Worm (Caenorhabditis elegans) whole organism, L3 larva: Measurements from ENCODE around the gene C06E8.5.
A peak's percentile ranks its signal among the peaks of the same experiment; 100 is the strongest.

ENCODE experiments used
- ZK546.5 ChIP-seq: sonication (generic microtip); optimal IDR thresholded peaks from 2 replicates; lab custom pipeline; 2017; ENCODE audit warnings: missing biosample characterization, missing genetic modification characterization
- aly-2 ChIP-seq: fragments of 150-350 bp; optimal IDR thresholded peaks from 2 replicates; lab custom pipeline; 2014; ENCODE audit warnings: missing biosample characterization, missing genetic modification characterization
- ama-1 ChIP-seq: fragments of 150-350 bp; optimal IDR thresholded peaks from 2 replicates; lab custom pipeline; 2018
- ceh-82 ChIP-seq: fragments of 150-350 bp; optimal IDR thresholded peaks from 2 replicates; lab custom pipeline; 2014; ENCODE audit warnings: missing biosample characterization, missing genetic modification characterization
- ceh-9 ChIP-seq: sonication (generic microtip); optimal IDR thresholded peaks from 2 replicates; lab custom pipeline; 2018; ENCODE audit warnings: missing biosample characterization, missing genetic modification characterization
- daf-12 ChIP-seq: fragments of 150-350 bp; optimal IDR thresholded peaks from 2 replicates; lab custom pipeline; 2014; ENCODE audit warnings: missing biosample characterization, missing genetic modification reagents, missing genetic modification characterization
- egl-27 ChIP-seq: sonication (generic microtip); optimal IDR thresholded peaks from 4 replicates; lab custom pipeline; 2017; ENCODE audit warnings: missing biosample characterization, missing genetic modification reagents, missing genetic modification characterization
- egl-5 ChIP-seq: fragments of 150-350 bp; optimal IDR thresholded peaks from 2 replicates; lab custom pipeline; 2017; ENCODE audit warnings: missing biosample characterization, missing genetic modification reagents, missing genetic modification characterization, inconsistent platforms
- elt-1 ChIP-seq: fragments of 150-350 bp; optimal IDR thresholded peaks from 2 replicates; lab custom pipeline; 2014; ENCODE audit warnings: missing biosample characterization, missing genetic modification characterization
- elt-2 ChIP-seq: sonication (generic microtip); optimal IDR thresholded peaks from 2 replicates; lab custom pipeline; 2016; ENCODE audit warnings: missing genetic modification reagents, mild to moderate bottlenecking, missing genetic modification characterization, missing compliant biosample characterization
- elt-3 ChIP-seq, 3 experiments: fragments of 150-350 bp in 1 of 3; sonication (generic microtip) in 2 of 3; optimal IDR thresholded peaks; 2 replicates in 2 of 3; 4 replicates in 1 of 3; lab custom pipeline; 2014 to 2017; ENCODE audit warnings: missing biosample characterization in 3 of 3, missing genetic modification characterization in 3 of 3
- eor-1 ChIP-seq, 2 experiments: fragments of 150-350 bp; optimal IDR thresholded peaks; 2 replicates each; lab custom pipeline; 2014 to 2018; ENCODE audit warnings: missing biosample characterization in 2 of 2, missing genetic modification characterization in 2 of 2
- fkh-10 ChIP-seq: sonication (generic microtip); optimal IDR thresholded peaks from 2 replicates; lab custom pipeline; 2017; ENCODE audit warnings: missing biosample characterization, missing genetic modification reagents, missing genetic modification characterization
- fos-1 ChIP-seq: fragments of 150-350 bp; optimal IDR thresholded peaks from 2 replicates; lab custom pipeline; 2014; ENCODE audit warnings: missing biosample characterization, missing genetic modification characterization
- hmg-11 ChIP-seq: sonication (generic microtip); optimal IDR thresholded peaks from 2 replicates; lab custom pipeline; 2016; ENCODE audit warnings: missing genetic modification characterization, missing compliant biosample characterization
- jun-1 ChIP-seq: fragments of 150-350 bp; optimal IDR thresholded peaks from 2 replicates; lab custom pipeline; 2014; ENCODE audit warnings: missing biosample characterization, missing genetic modification reagents, missing genetic modification characterization
- lin-15B ChIP-seq: fragments of 150-350 bp; optimal IDR thresholded peaks from 2 replicates; lab custom pipeline; 2014; ENCODE audit warnings: missing biosample characterization, missing genetic modification characterization
- lsy-12 ChIP-seq: sonication (generic microtip); optimal IDR thresholded peaks from 2 replicates; lab custom pipeline; 2016; ENCODE audit warnings: mild to moderate bottlenecking, missing genetic modification characterization, missing compliant biosample characterization
- mml-1 ChIP-seq: fragments of 150-350 bp; sonication (generic microtip); optimal IDR thresholded peaks from 3 replicates; lab custom pipeline; 2014; ENCODE audit warnings: missing biosample characterization, missing genetic modification characterization
- nfya-1 ChIP-seq: sonication (generic microtip); optimal IDR thresholded peaks from 2 replicates; lab custom pipeline; 2017; ENCODE audit warnings: missing genetic modification characterization, mild to moderate bottlenecking, missing compliant biosample characterization, antibody characterized with exemption, moderate library complexity; ENCODE audit not compliant: insufficient read depth
- nhr-11 ChIP-seq: fragments of 150-350 bp; optimal IDR thresholded peaks from 2 replicates; lab custom pipeline; 2014; ENCODE audit warnings: missing biosample characterization, missing genetic modification characterization
- nhr-12 ChIP-seq: fragments of 150-350 bp; optimal IDR thresholded peaks from 2 replicates; lab custom pipeline; 2014; ENCODE audit warnings: missing biosample characterization, missing genetic modification characterization
- nhr-23 ChIP-seq: fragments of 150-350 bp; optimal IDR thresholded peaks from 2 replicates; lab custom pipeline; 2014; ENCODE audit warnings: missing biosample characterization, missing genetic modification reagents, missing genetic modification characterization
- nhr-237 ChIP-seq: fragments of 150-350 bp; optimal IDR thresholded peaks from 2 replicates; lab custom pipeline; 2014; ENCODE audit warnings: missing biosample characterization, missing genetic modification characterization
- nhr-25 ChIP-seq: sonication (generic microtip); optimal IDR thresholded peaks from 2 replicates; lab custom pipeline; 2017; ENCODE audit warnings: missing biosample characterization, missing genetic modification characterization
- nhr-43 ChIP-seq: sonication (generic microtip); optimal IDR thresholded peaks from 2 replicates; lab custom pipeline; 2016; ENCODE audit warnings: mild to moderate bottlenecking, missing genetic modification characterization, missing compliant biosample characterization; ENCODE audit not compliant: poor library complexity, severe bottlenecking
- nhr-67 ChIP-seq: fragments of 150-350 bp; optimal IDR thresholded peaks from 2 replicates; lab custom pipeline; 2014; ENCODE audit warnings: missing biosample characterization, missing genetic modification characterization
- nhr-77 ChIP-seq: fragments of 150-350 bp; optimal IDR thresholded peaks from 2 replicates; lab custom pipeline; 2014; ENCODE audit warnings: missing biosample characterization, missing genetic modification characterization
- pha-4 ChIP-seq: fragments of 150-350 bp; optimal IDR thresholded peaks from 2 replicates; lab custom pipeline; 2014; ENCODE audit warnings: missing biosample characterization, missing genetic modification reagents, missing genetic modification characterization
- skn-1 ChIP-seq: fragments of 150-350 bp; optimal IDR thresholded peaks from 2 replicates; lab custom pipeline; 2014; ENCODE audit warnings: missing biosample characterization, missing genetic modification characterization
- snpc-4 ChIP-seq: fragments of 150-350 bp; optimal IDR thresholded peaks from 2 replicates; lab custom pipeline; 2014; ENCODE audit warnings: missing biosample characterization, missing genetic modification characterization
- unc-39 ChIP-seq: sonication (generic microtip); optimal IDR thresholded peaks from 4 replicates; lab custom pipeline; 2017; ENCODE audit warnings: missing biosample characterization, missing genetic modification characterization
- unc-62 ChIP-seq: fragments of 150-350 bp; sonication (generic microtip); optimal IDR thresholded peaks from 4 replicates; lab custom pipeline; 2014; ENCODE audit warnings: missing biosample characterization, missing genetic modification reagents, missing genetic modification characterization
- ztf-11 ChIP-seq: fragments of 150-350 bp; optimal IDR thresholded peaks from 2 replicates; lab custom pipeline; 2014; ENCODE audit warnings: missing biosample characterization, missing genetic modification characterization
- ztf-4 ChIP-seq: fragments of 150-350 bp; optimal IDR thresholded peaks from 2 replicates; lab custom pipeline; 2014; ENCODE audit warnings: missing biosample characterization, missing genetic modification characterization

The C06E8.5 gene

ce11 chrIII:7019724-7020123 lies 14.5 kb upstream of the C06E8.5 start:
- TF ChIP-seq unc-62 = no peak
- no peak for TF ChIP-seq nhr-237 (tag; lab: Kevin White, UChicago)
- TF ChIP-seq nhr-43 = no peak
- TF ChIP-seq skn-1 (tag; lab: Kevin White, UChicago) = no peak
- no peak for TF ChIP-seq egl-27 (tag; lab: Kevin White, UChicago)
- TF ChIP-seq lsy-12 (tag; lab: Kevin White, UChicago) = no peak
- TF ChIP-seq eor-1 (tag; optimal IDR thresholded peaks at IDR 0.05; lab: Kevin White, UChicago) = no peak
- no peak for TF ChIP-seq egl-5 (tag; lab: Kevin White, UChicago)
- TF ChIP-seq nfya-1 (tag; lab: Kevin White, UChicago) = no peak
- TF ChIP-seq pha-4 (tag; lab: Kevin White, UChicago) = no peak
- no peak for TF ChIP-seq nhr-12 (tag; lab: Kevin White, UChicago)

DNA sequence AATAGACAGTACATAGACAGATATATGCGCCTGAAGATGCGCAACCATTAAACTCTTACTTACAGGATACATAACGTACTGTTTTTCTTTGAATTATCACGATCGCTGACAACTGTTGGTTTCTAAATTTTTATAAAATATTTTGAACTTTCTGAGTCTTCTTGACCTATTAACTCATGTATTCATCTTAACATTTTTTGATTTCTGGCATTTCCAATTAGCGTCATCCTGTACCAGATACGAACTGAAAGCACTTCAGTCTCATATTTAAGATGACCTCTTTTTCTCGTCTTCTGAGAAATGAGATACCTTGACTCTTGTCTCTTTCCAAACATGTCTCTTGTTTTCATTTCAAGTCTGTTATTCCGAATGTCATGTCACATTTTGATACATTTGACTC lies 8.5 kb upstream of the C06E8.5 start:
- TF ChIP-seq hmg-11 (no peak), ama-1 (no peak), ZK546.5 (no peak), ztf-4 (tag; lab: Kevin White, UChicago) (no peak), lsy-12 (tag; lab: Kevin White, UChicago) (no peak), fkh-10 (GFP tag; lab: Kevin White, UChicago) (no peak), lin-15B (tag; lab: Kevin White, UChicago) (no peak), nhr-67 (no peak), ceh-9 (tag; lab: Kevin White, UChicago) (no peak), fos-1 (tag; lab: Kevin White, UChicago) (no peak), mml-1 (tag; lab: Kevin White, UChicago) (no peak), nhr-11 (no peak), snpc-4 (tag; lab: Kevin White, UChicago) (no peak), ceh-82 (tag; lab: Kevin White, UChicago) (no peak), ztf-11 (no peak), aly-2 (tag; lab: Kevin White, UChicago) (no peak), nfya-1 (tag; lab: Kevin White, UChicago) (no peak), unc-39 (no peak)

ce11 chrIII:7012060-7012459 lies 6.8 kb upstream of the C06E8.5 start:
- TF ChIP-seq nhr-77 (tag; lab: Kevin White, UChicago) (no peak), ZK546.5 (no peak), lsy-12 (tag; lab: Kevin White, UChicago) (no peak), nhr-12 (tag; lab: Kevin White, UChicago) (no peak), jun-1 (tag; lab: Kevin White, UChicago) (no peak), nhr-237 (tag; lab: Kevin White, UChicago) (no peak)

- TF ChIP-seq nhr-12 (tag; lab: Kevin White, UChicago) (no peak), unc-39 (no peak), nhr-11 (no peak), ZK546.5 (no peak), nhr-237 (tag; lab: Kevin White, UChicago) (no peak), elt-1 (no peak), nhr-23 (tag; lab: Kevin White, UChicago) (no peak), daf-12 (tag; lab: Kevin White, UChicago) (no peak), nhr-25 (no peak), pha-4 (tag; lab: Kevin White, UChicago) (no peak), elt-3 (tag; optimal IDR thresholded peaks at IDR 0.05; lab: Kevin White, UChicago) (no peak)
Measured at ce11 chrIII:7008836-7009235, 3.6 kb upstream of the C06E8.5 start, which contains the start of gene lgc-38. lgc-38 (plus strand) TSS chrIII:7009136.

ce11 chrIII:7002143-7002542 lies 3.1 kb downstream of the C06E8.5 start:
- TF ChIP-seq nhr-12 (tag; lab: Kevin White, UChicago) = no peak
- TF ChIP-seq jun-1 (tag; lab: Kevin White, UChicago) = no peak

DNA sequence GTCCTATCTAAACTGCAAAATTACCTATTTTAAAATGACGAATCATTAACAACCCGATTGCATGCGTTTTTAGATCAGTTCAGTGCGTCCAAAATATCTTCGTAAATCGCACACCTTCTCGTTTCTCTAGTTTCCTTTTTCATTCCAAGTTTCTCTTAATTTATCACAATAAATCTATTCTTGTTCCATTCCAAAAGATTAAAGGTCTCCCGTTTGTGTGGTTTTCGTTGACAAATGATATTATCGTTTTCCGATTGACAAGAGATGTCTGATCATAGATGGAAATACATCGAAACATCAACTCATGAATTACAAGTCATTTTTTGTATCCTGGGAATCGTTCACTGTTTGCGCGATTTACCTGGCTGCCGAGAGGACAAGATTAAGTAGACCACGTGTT lies 12.1 kb downstream of the C06E8.5 start:
- TF ChIP-seq nhr-23 (tag; lab: Kevin White, UChicago) = peak; percentile 26
- no peak for TF ChIP-seq elt-2
- no peak for TF ChIP-seq nhr-11
- TF ChIP-seq lin-15B (tag; lab: Kevin White, UChicago) = no peak
- no peak for TF ChIP-seq nhr-77 (tag; lab: Kevin White, UChicago)
- no peak for TF ChIP-seq hmg-11
- TF ChIP-seq ztf-11 = no peak
- TF ChIP-seq lsy-12 (tag; lab: Kevin White, UChicago) = no peak
